Worm (Caenorhabditis elegans): ENCODE measurements around the gene alkb-8.

- no peak for TF ChIP-seq ets-7 (tag; optimal IDR thresholded peaks at IDR 0.05)
- no peak for TF ChIP-seq tra-4 (tag; optimal IDR thresholded peaks at IDR 0.05)
- no peak for TF ChIP-seq ceh-36 (tag; optimal IDR thresholded peaks at IDR 0.05)
Measured at ce11 chrIII:3759312-3759711, 50.2 kb downstream of the alkb-8 start, which contains the start of gene arcp-1.
